Fruit fly (Drosophila melanogaster): ENCODE measurements around the gene CG6865.

CG6865 gene

dm6 chr3L:18813963-18814647 is 49.3 kb upstream of the CG6865 start (continued):
- TF ChIP-seq CG7271 (tag; optimal IDR thresholded peaks at IDR 0.05) (no peak), Ravus (GFP tag; IDR thresholded peaks at IDR 0.05) (no peak), CG11504 (tag; optimal IDR thresholded peaks at IDR 0.05) (no peak), CG9437 (GFP tag; optimal IDR thresholded peaks at IDR 0.05) (no peak), kni (GFP tag; optimal IDR thresholded peaks at IDR 0.05) (peak; percentile 73), Xrp1 (GFP tag; IDR thresholded peaks at IDR 0.05) (peak; percentile 77), Vsx1 (GFP tag; optimal IDR thresholded peaks at IDR 0.05) (peak; percentile 76), CG11560 (tag; IDR thresholded peaks at IDR 0.05) (no peak), Xbp1 (GFP tag; optimal IDR thresholded peaks at IDR 0.05) (no peak), CG7963 (GFP tag; IDR thresholded peaks at IDR 0.05; ENCODE audit: partially characterized antibody) (no peak), Scr (GFP tag; IDR thresholded peaks at IDR 0.05; ENCODE audit: partially characterized antibody) (no peak), CG3163 (GFP tag; optimal IDR thresholded peaks at IDR 0.05) (peak; percentile 57), trem (tag; optimal IDR thresholded peaks at IDR 0.05) (peak; percentile 23), zfh1 (GFP tag; IDR thresholded peaks at IDR 0.05) (peak; percentile 74; the same call in 1 of the 3 replicates), slp2 (GFP tag; optimal IDR thresholded peaks at IDR 0.05) (peak; percentile 42), wor (GFP tag; IDR thresholded peaks at IDR 0.05) (0 out of 2 replicates have a peak, but pooled peaks have one; percentile 20), CG6683 (GFP tag; optimal IDR thresholded peaks at IDR 0.05) (peak; percentile 70), ken (GFP tag; IDR thresholded peaks at IDR 0.05) (no peak; the same call in 2 of the 3 replicates), Dbx (GFP tag; IDR thresholded peaks at IDR 0.05) (no peak; the same call in 2 of the 3 replicates), B-H2 (GFP tag; optimal IDR thresholded peaks at IDR 0.05) (peak; percentile 40), Doc2 (GFP tag; IDR thresholded peaks at IDR 0.05) (no peak), ftz-f1 (GFP tag; optimal IDR thresholded peaks at IDR 0.05) (peak; percentile 93), hkb (optimal IDR thresholded peaks at IDR 0.05) (no peak), hkb (GFP tag; IDR thresholded peaks at IDR 0.05) (peak; percentile 78), CG3065 (GFP tag; optimal IDR thresholded peaks at IDR 0.05) (peak; percentile 53), Ets65A (GFP tag) (no peak), CG9932 (GFP tag; IDR thresholded peaks at IDR 0.05) (no peak), CG10959 (GFP tag; IDR thresholded peaks at IDR 0.05) (no peak), HmgD (GFP tag; optimal IDR thresholded peaks at IDR 0.05) (no peak), pb (GFP tag; optimal IDR thresholded peaks at IDR 0.05) (peak; percentile 64), Drgx (GFP tag; IDR thresholded peaks at IDR 0.05) (peak; percentile 75), hb (GFP tag; IDR thresholded peaks at IDR 0.05; ENCODE audit: partially characterized antibody) (no peak), CG12155 (GFP tag; optimal IDR thresholded peaks at IDR 0.05) (peak; percentile 16), Hr78 (GFP tag; optimal IDR thresholded peaks at IDR 0.05) (peak in 1 of 2 experiments; percentile 19), nerfin-2 (GFP tag; IDR thresholded peaks at IDR 0.05; ENCODE audit: partially characterized antibody) (no peak), CG15601 (tag; optimal IDR thresholded peaks at IDR 0.05) (no peak), sna (GFP tag; IDR thresholded peaks at IDR 0.05; ENCODE audit: partially characterized antibody) (no peak), HLH3B (GFP tag; IDR thresholded peaks at IDR 0.05) (no peak; the same call in 1 of the 2 replicates), Chrac-16 (GFP tag; optimal IDR thresholded peaks at IDR 0.05) (no peak), kay (GFP tag; optimal IDR thresholded peaks at IDR 0.05) (peak; percentile 62), tio (GFP tag; optimal IDR thresholded peaks at IDR 0.05) (no peak), org-1 (GFP tag; optimal IDR thresholded peaks at IDR 0.05) (peak; percentile 80), E2f1 (GFP tag; IDR thresholded peaks at IDR 0.05) (no peak; the same call in 1 of the 2 replicates), ind (GFP tag; optimal IDR thresholded peaks at IDR 0.05) (no peak), lmd (GFP tag; IDR thresholded peaks at IDR 0.05) (no peak), Abd-B (GFP tag; optimal IDR thresholded peaks at IDR 0.05) (no peak), jumu (GFP tag; optimal IDR thresholded peaks at IDR 0.05) (no peak), ac (GFP tag; optimal IDR thresholded peaks at IDR 0.05) (peak; percentile 47), CG15514 (GFP tag; optimal IDR thresholded peaks at IDR 0.05) (no peak), chn (GFP tag; optimal IDR thresholded peaks at IDR 0.05) (no peak)
